Worm (Caenorhabditis elegans): Measurements from ENCODE around the gene nhr-150.

Gene nhr-150

DNA sequence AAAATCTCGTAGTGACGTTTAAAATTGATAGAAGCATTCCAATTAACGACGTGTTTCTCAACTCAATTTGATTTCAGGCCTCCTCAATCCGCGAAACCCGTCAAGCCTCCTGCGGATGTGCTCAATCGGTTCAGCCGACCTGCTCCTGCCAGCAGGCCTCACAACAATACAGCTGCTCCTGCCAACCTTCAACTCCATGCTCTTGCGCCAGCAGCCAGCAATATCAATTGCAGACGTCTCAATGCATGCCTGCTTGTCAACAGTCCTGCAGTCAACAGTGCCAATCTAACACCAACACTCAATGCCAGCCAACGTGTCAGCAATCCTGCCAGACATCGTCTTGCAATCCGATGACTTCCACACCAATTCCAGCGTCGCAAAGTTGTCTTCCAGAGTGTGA, 15.2 kb downstream of the nhr-150 start:
- TF ChIP-seq lin-15B (tag; optimal IDR thresholded peaks at IDR 0.05) (no peak), eor-1 (tag; optimal IDR thresholded peaks at IDR 0.05) (no peak), fkh-10 (GFP tag; optimal IDR thresholded peaks at IDR 0.05) (no peak), nhr-25 (tag; optimal IDR thresholded peaks at IDR 0.05) (no peak), mdl-1 (tag; optimal IDR thresholded peaks at IDR 0.05) (no peak), lin-39 (tag; optimal IDR thresholded peaks at IDR 0.05) (no peak), elt-2 (tag; optimal IDR thresholded peaks at IDR 0.05) (no peak), pha-4 (tag; optimal IDR thresholded peaks at IDR 0.05) (no peak), tbx-2 (tag; optimal IDR thresholded peaks at IDR 0.05) (no peak), pqm-1 (tag; optimal IDR thresholded peaks at IDR 0.05) (no peak), ama-1 (optimal IDR thresholded peaks at IDR 0.05) (no peak), nhr-67 (tag; optimal IDR thresholded peaks at IDR 0.05) (no peak), aly-2 (tag; optimal IDR thresholded peaks at IDR 0.05) (no peak)

DNA sequence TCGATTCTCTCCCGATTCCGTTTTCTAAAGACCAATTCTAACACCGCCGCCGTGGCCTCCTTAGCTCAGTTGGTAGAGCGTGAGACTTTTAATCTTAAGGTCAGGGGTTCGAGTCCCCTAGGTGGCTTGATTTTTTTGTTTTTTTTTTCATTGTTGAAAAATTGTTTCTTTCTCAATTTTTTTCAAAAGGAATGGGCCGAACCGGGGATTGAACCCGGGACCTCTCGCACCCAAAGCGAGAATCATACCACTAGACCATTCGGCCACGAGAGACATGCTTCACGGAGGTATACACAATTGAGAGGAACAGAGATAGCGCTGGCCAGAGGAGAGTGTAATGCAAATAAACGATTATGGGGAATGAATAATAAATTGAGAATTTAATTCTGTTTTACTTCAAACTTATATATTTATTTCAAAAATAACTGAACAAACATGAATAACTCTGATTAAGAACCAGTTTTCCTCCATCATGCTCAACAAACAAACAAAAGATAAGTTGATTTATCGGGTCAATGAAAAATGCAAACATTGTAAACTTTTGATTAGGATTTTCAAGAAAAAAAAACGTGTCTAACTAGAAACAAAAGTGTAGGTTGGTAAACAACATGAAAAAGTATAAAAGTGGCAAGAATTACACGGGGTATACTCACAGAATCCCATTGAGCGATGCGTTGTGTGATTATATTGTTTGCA, 16.1 kb downstream of the nhr-150 start, which contains the start of gene pqn-71:
pqn-71 (plus strand) TSS at position 646 of the 696 bp plus-strand sequence.
- TF ChIP-seq ceh-28 (tag; optimal IDR thresholded peaks at IDR 0.05) (no peak), nhr-237 (tag; optimal IDR thresholded peaks at IDR 0.05) (no peak), ceh-16 (tag; optimal IDR thresholded peaks at IDR 0.05) (no peak), egl-27 (tag; optimal IDR thresholded peaks at IDR 0.05) (peak; percentile 82), nhr-23 (tag; optimal IDR thresholded peaks at IDR 0.05) (peak; percentile 81), fkh-2 (tag; optimal IDR thresholded peaks at IDR 0.05) (no peak), sea-2 (GFP tag; optimal IDR thresholded peaks at IDR 0.05) (no peak), fos-1 (tag; optimal IDR thresholded peaks at IDR 0.05) (peak; percentile 83), jun-1 (tag; optimal IDR thresholded peaks at IDR 0.05) (peak; percentile 90), snpc-4 (tag; optimal IDR thresholded peaks at IDR 0.05) (peak; percentile 64), zag-1 (tag; optimal IDR thresholded peaks at IDR 0.05) (no peak), pqm-1 (tag; optimal IDR thresholded peaks at IDR 0.05) (peak; percentile 68), daf-12 (tag; optimal IDR thresholded peaks at IDR 0.05) (no peak), elt-1 (tag; optimal IDR thresholded peaks at IDR 0.05) (no peak), nhr-11 (tag; optimal IDR thresholded peaks at IDR 0.05) (peak; percentile 14), lsy-12 (tag; optimal IDR thresholded peaks at IDR 0.05) (peak; percentile 71), unc-39 (tag; optimal IDR thresholded peaks at IDR 0.05) (no peak), mdl-1 (tag; optimal IDR thresholded peaks at IDR 0.05) (peak; percentile 11), ceh-9 (tag; optimal IDR thresholded peaks at IDR 0.05) (no peak), ztf-11 (tag; optimal IDR thresholded peaks at IDR 0.05) (no peak), egl-5 (tag; optimal IDR thresholded peaks at IDR 0.05) (no peak), R02D3.7 (tag; optimal IDR thresholded peaks at IDR 0.05) (peak; percentile 54), ztf-4 (tag; optimal IDR thresholded peaks at IDR 0.05) (no peak), nhr-43 (tag; optimal IDR thresholded peaks at IDR 0.05; ENCODE audit: poor library complexity, severe bottlenecking) (peak; percentile 76), nfya-1 (tag; optimal IDR thresholded peaks at IDR 0.05; ENCODE audit: insufficient read depth) (no peak), ceh-82 (tag; optimal IDR thresholded peaks at IDR 0.05) (peak; percentile 40), hmg-11 (tag; optimal IDR thresholded peaks at IDR 0.05) (peak; percentile 56), elt-3 (tag; optimal IDR thresholded peaks at IDR 0.05) (peak in 1 of 3 experiments; percentile 76), fkh-10 (GFP tag; optimal IDR thresholded peaks at IDR 0.05) (no peak), elt-2 (tag; optimal IDR thresholded peaks at IDR 0.05) (peak; percentile 85), nhr-76 (tag; optimal IDR thresholded peaks at IDR 0.05) (peak; percentile 76), lin-39 (tag; optimal IDR thresholded peaks at IDR 0.05) (peak; percentile 63), skn-1 (tag; optimal IDR thresholded peaks at IDR 0.05) (peak; percentile 70), unc-62 (GFP tag; optimal IDR thresholded peaks at IDR 0.05) (no peak), lin-15B (tag; optimal IDR thresholded peaks at IDR 0.05) (peak; percentile 67), pha-4 (tag; optimal IDR thresholded peaks at IDR 0.05) (no peak), nhr-67 (tag; optimal IDR thresholded peaks at IDR 0.05) (no peak), nhr-25 (tag; optimal IDR thresholded peaks at IDR 0.05) (peak; percentile 77), tbx-2 (tag; optimal IDR thresholded peaks at IDR 0.05) (peak; percentile 85), ama-1 (optimal IDR thresholded peaks at IDR 0.05) (no peak), mml-1 (tag; optimal IDR thresholded peaks at IDR 0.05) (no peak), nhr-77 (tag; optimal IDR thresholded peaks at IDR 0.05) (peak; percentile 70), nhr-28 (tag; optimal IDR thresholded peaks at IDR 0.05) (no peak), ZK546.5 (tag; optimal IDR thresholded peaks at IDR 0.05) (no peak), eor-1 (tag; optimal IDR thresholded peaks at IDR 0.05) (no peak), nhr-12 (tag; optimal IDR thresholded peaks at IDR 0.05) (no peak), aly-2 (tag; optimal IDR thresholded peaks at IDR 0.05) (no peak)
